Worm (Caenorhabditis elegans) whole organism, L1 larva: ENCODE measurements around the gene tbx-34.

Experiments
- C04F5.9 ChIP-seq: sonication (generic microtip); optimal IDR thresholded peaks from 2 replicates; lab custom pipeline; 2016; ENCODE audit warnings: missing genetic modification characterization, missing compliant biosample characterization
- C16A3.4 ChIP-seq: fragments of 150-350 bp; optimal IDR thresholded peaks from 2 replicates; lab custom pipeline; 2014; ENCODE audit warnings: missing biosample characterization, missing genetic modification characterization
- C34B4.2 ChIP-seq: sonication (generic microtip); optimal IDR thresholded peaks from 2 replicates; lab custom pipeline; 2017; ENCODE audit warnings: mild to moderate bottlenecking, missing genetic modification characterization, missing compliant biosample characterization
- Y116A8C.19 ChIP-seq: sonication (generic microtip); optimal IDR thresholded peaks from 2 replicates; lab custom pipeline; 2016; ENCODE audit warnings: missing compliant biosample characterization, missing genetic modification characterization, borderline replicate concordance
- alr-1 ChIP-seq: fragments of 200-800 bp; sonication (Bioruptor generic); optimal IDR thresholded peaks from 2 replicates; lab custom pipeline; 2018; ENCODE audit warnings: borderline replicate concordance, mild to moderate bottlenecking, missing genetic modification characterization, missing compliant biosample characterization
- ama-1 ChIP-seq: fragments of 150-350 bp; optimal IDR thresholded peaks from 2 replicates; lab custom pipeline; 2014
- blmp-1 ChIP-seq: fragments of 150-350 bp; optimal IDR thresholded peaks from 2 replicates; lab custom pipeline; 2014; ENCODE audit warnings: missing biosample characterization, missing genetic modification characterization
- ceh-63 ChIP-seq: fragments of 200-800 bp; sonication (Bioruptor generic); optimal IDR thresholded peaks from 2 replicates; lab custom pipeline; 2018; ENCODE audit warnings: mild to moderate bottlenecking, missing genetic modification characterization, missing compliant biosample characterization
- ceh-82 ChIP-seq, 3 experiments: fragments of 150-350 bp in 1 of 3; sonication (generic microtip) in 2 of 3; optimal IDR thresholded peaks; 2 replicates each; lab custom pipeline; 2014 to 2017; ENCODE audit warnings: missing biosample characterization in 3 of 3, missing genetic modification characterization in 3 of 3
- ceh-88 ChIP-seq: fragments of 200-800 bp; sonication (Bioruptor generic); IDR thresholded peaks from 2 replicates; pipeline ENCODE4 v1.3.6; 2022; ENCODE audit warnings: missing genetic modification characterization, missing compliant biosample characterization
- ceh-90 ChIP-seq: sonication (generic microtip); optimal IDR thresholded peaks from 2 replicates; lab custom pipeline; 2016; ENCODE audit warnings: missing genetic modification characterization, missing compliant biosample characterization
- ces-1 ChIP-seq: fragments of 150-350 bp; optimal IDR thresholded peaks from 2 replicates; lab custom pipeline; 2014; ENCODE audit warnings: missing biosample characterization, missing genetic modification reagents, missing genetic modification characterization
- dsc-1 ChIP-seq: sonication (generic microtip); optimal IDR thresholded peaks from 2 replicates; lab custom pipeline; 2016; ENCODE audit warnings: mild to moderate bottlenecking, missing genetic modification characterization, missing compliant biosample characterization
- efl-1 ChIP-seq, 4 experiments: fragments of 150-350 bp; optimal IDR thresholded peaks in 3 of 4; peaks in 1 of 4; 1 replicate in 1 of 4; 2 replicates in 3 of 4; lab custom pipeline; 2014; ENCODE audit warnings: missing biosample characterization in 2 of 4, missing genetic modification characterization in 2 of 4, missing genetic modification reagents in 2 of 4
- efl-3 ChIP-seq: fragments of 200-800 bp; sonication (Bioruptor generic); optimal IDR thresholded peaks from 2 replicates; lab custom pipeline; 2018; ENCODE audit warnings: mild to moderate bottlenecking, missing genetic modification characterization, missing compliant biosample characterization
- elt-3 ChIP-seq, 6 experiments: fragments of 150-350 bp in 1 of 6; sonication (generic microtip); optimal IDR thresholded peaks; 2 replicates each; lab custom pipeline; 2017 to 2018; ENCODE audit warnings: missing biosample characterization in 6 of 6, missing genetic modification characterization in 6 of 6, inconsistent platforms in 1 of 6
- ets-5 ChIP-seq: fragments of 200-800 bp; sonication (Bioruptor generic); IDR thresholded peaks from 2 replicates; pipeline ENCODE4 v1.3.6; 2022; ENCODE audit warnings: missing genetic modification characterization, missing compliant biosample characterization
- grh-1 ChIP-seq: fragments of 200-800 bp; sonication (Bioruptor generic); IDR thresholded peaks from 2 replicates; pipeline ENCODE4 v1.3.6; 2022; ENCODE audit warnings: missing genetic modification reagents, missing genetic modification characterization, missing compliant biosample characterization
- hlh-4 ChIP-seq: sonication (generic microtip); optimal IDR thresholded peaks from 2 replicates; lab custom pipeline; 2016; ENCODE audit warnings: mild to moderate bottlenecking, missing genetic modification characterization, missing compliant biosample characterization
- hpl-2 ChIP-seq: fragments of 150-350 bp; optimal IDR thresholded peaks from 2 replicates; lab custom pipeline; 2014; ENCODE audit warnings: missing biosample characterization, missing genetic modification reagents, missing genetic modification characterization
- irx-1 ChIP-seq: sonication (generic microtip); optimal IDR thresholded peaks from 2 replicates; lab custom pipeline; 2016; ENCODE audit warnings: missing genetic modification characterization, missing compliant biosample characterization
- isw-1 ChIP-seq: fragments of 200-800 bp; sonication (Bioruptor generic); IDR thresholded peaks from 2 replicates; pipeline ENCODE4 v1.3.6; 2022; ENCODE audit warnings: missing genetic modification characterization, missing compliant biosample characterization
- jun-1 ChIP-seq: fragments of 150-350 bp; optimal IDR thresholded peaks from 2 replicates; lab custom pipeline; 2014; ENCODE audit warnings: missing biosample characterization, missing genetic modification reagents, missing genetic modification characterization
- lin-13 ChIP-seq: fragments of 150-350 bp; optimal IDR thresholded peaks from 2 replicates; lab custom pipeline; 2014; ENCODE audit warnings: missing biosample characterization, missing genetic modification reagents, missing genetic modification characterization
- lin-14 ChIP-seq: fragments of 200-800 bp; sonication (Bioruptor generic); optimal IDR thresholded peaks from 2 replicates; lab custom pipeline; 2018; ENCODE audit warnings: mild to moderate bottlenecking, missing genetic modification characterization, moderate library complexity, missing compliant biosample characterization
- lin-15B ChIP-seq: fragments of 150-350 bp; sonication (generic microtip); optimal IDR thresholded peaks from 3 replicates; lab custom pipeline; 2014; ENCODE audit warnings: missing biosample characterization, missing genetic modification characterization
- lin-39 ChIP-seq: fragments of 150-350 bp; optimal IDR thresholded peaks from 2 replicates; lab custom pipeline; 2014; ENCODE audit warnings: missing biosample characterization, missing genetic modification reagents, missing genetic modification characterization
- lsy-2 ChIP-seq, 2 experiments: fragments of 150-350 bp; optimal IDR thresholded peaks; 2 replicates each; lab custom pipeline; 2014; ENCODE audit warnings: missing biosample characterization in 2 of 2, missing genetic modification characterization in 2 of 2
- mab-9 ChIP-seq: fragments of 200-800 bp; sonication (Bioruptor generic); IDR thresholded peaks from 2 replicates; pipeline ENCODE4 v1.3.6; 2022; ENCODE audit warnings: missing genetic modification reagents, missing genetic modification characterization, missing compliant biosample characterization
- nhr-12 ChIP-seq: sonication (generic microtip); optimal IDR thresholded peaks from 2 replicates; lab custom pipeline; 2017; ENCODE audit warnings: missing biosample characterization, missing genetic modification characterization
- nhr-19 ChIP-seq: fragments of 200-800 bp; sonication (Bioruptor generic); conservative IDR thresholded peaks from 2 replicates; pipeline ENCODE4 v1.3.6; 2022; ENCODE audit warnings: missing genetic modification characterization, missing compliant biosample characterization
- nhr-20 ChIP-seq: sonication (generic microtip); optimal IDR thresholded peaks from 2 replicates; lab custom pipeline; 2016; ENCODE audit warnings: mild to moderate bottlenecking, missing genetic modification characterization, missing compliant biosample characterization
- nhr-28 ChIP-seq: fragments of 150-350 bp; optimal IDR thresholded peaks from 2 replicates; lab custom pipeline; 2014; ENCODE audit warnings: missing biosample characterization, missing genetic modification characterization
- nhr-47 ChIP-seq: sonication (generic microtip); optimal IDR thresholded peaks from 2 replicates; lab custom pipeline; 2016; ENCODE audit warnings: mild to moderate bottlenecking, missing genetic modification characterization, moderate library complexity, missing compliant biosample characterization
- nhr-84 ChIP-seq: sonication (generic microtip); optimal IDR thresholded peaks from 2 replicates; lab custom pipeline; 2017; ENCODE audit warnings: missing biosample characterization, missing genetic modification characterization
- nhr-85 ChIP-seq: sonication (generic microtip); peaks from one replicate; lab custom pipeline; 2016; ENCODE audit warnings: missing genetic modification characterization, inconsistent platforms, missing compliant biosample characterization
- nhr-90 ChIP-seq: sonication (generic microtip); optimal IDR thresholded peaks from 2 replicates; lab custom pipeline; 2016; ENCODE audit warnings: mild to moderate bottlenecking, missing genetic modification characterization, missing compliant biosample characterization; ENCODE audit not compliant: poor library complexity
- pag-3 ChIP-seq: sonication (generic microtip); optimal IDR thresholded peaks from 2 replicates; lab custom pipeline; 2017; ENCODE audit warnings: missing genetic modification characterization, mild to moderate bottlenecking, missing compliant biosample characterization, antibody characterized with exemption, borderline replicate concordance; ENCODE audit not compliant: insufficient read depth
- pax-3 ChIP-seq: fragments of 200-800 bp; sonication (Bioruptor generic); optimal IDR thresholded peaks from 2 replicates; lab custom pipeline; 2018; ENCODE audit warnings: mild to moderate bottlenecking, missing genetic modification characterization, moderate library complexity, missing compliant biosample characterization
- pqm-1 ChIP-seq: sonication (generic microtip); optimal IDR thresholded peaks from 3 replicates; lab custom pipeline; 2017; ENCODE audit warnings: missing biosample characterization, missing genetic modification characterization
- snu-23 ChIP-seq: sonication (generic microtip); optimal IDR thresholded peaks from 2 replicates; lab custom pipeline; 2016; ENCODE audit warnings: missing genetic modification characterization, missing compliant biosample characterization
- sox-4 ChIP-seq: sonication (generic microtip); optimal IDR thresholded peaks from 2 replicates; lab custom pipeline; 2016; ENCODE audit warnings: missing genetic modification characterization, missing compliant biosample characterization
- sup-37 ChIP-seq: fragments of 200-800 bp; sonication (Bioruptor generic); optimal IDR thresholded peaks from 2 replicates; lab custom pipeline; 2018; ENCODE audit warnings: mild to moderate bottlenecking, missing genetic modification characterization, missing compliant biosample characterization
- swsn-7 ChIP-seq: sonication (generic microtip); optimal IDR thresholded peaks from 2 replicates; lab custom pipeline; 2016; ENCODE audit warnings: missing genetic modification characterization, missing compliant biosample characterization
- tbx-2 ChIP-seq: sonication (generic microtip); optimal IDR thresholded peaks from 2 replicates; lab custom pipeline; 2016; ENCODE audit warnings: missing genetic modification characterization, missing compliant biosample characterization
- unc-130 ChIP-seq: fragments of 150-350 bp; optimal IDR thresholded peaks from 2 replicates; lab custom pipeline; 2017; ENCODE audit warnings: missing biosample characterization, missing genetic modification characterization, inconsistent platforms
- unc-98 ChIP-seq: fragments of 200-800 bp; sonication (Bioruptor generic); IDR thresholded peaks from 2 replicates; pipeline ENCODE4 v1.3.6; 2022; ENCODE audit warnings: missing genetic modification characterization, missing compliant biosample characterization
- zag-1 ChIP-seq: fragments of 150-350 bp; optimal IDR thresholded peaks from 2 replicates; lab custom pipeline; 2014; ENCODE audit warnings: missing biosample characterization, missing genetic modification characterization
- zip-4 ChIP-seq: fragments of 200-800 bp; sonication (Bioruptor generic); optimal IDR thresholded peaks from 2 replicates; lab custom pipeline; 2018; ENCODE audit warnings: mild to moderate bottlenecking, missing genetic modification characterization, moderate library complexity, missing compliant biosample characterization
- ztf-11 ChIP-seq, 2 experiments: sonication (generic microtip); optimal IDR thresholded peaks; 2 replicates each; lab custom pipeline; 2016 to 2017; ENCODE audit warnings: missing genetic modification characterization in 2 of 2, missing biosample characterization in 1 of 2, missing compliant biosample characterization in 1 of 2

The tbx-34 gene

DNA sequence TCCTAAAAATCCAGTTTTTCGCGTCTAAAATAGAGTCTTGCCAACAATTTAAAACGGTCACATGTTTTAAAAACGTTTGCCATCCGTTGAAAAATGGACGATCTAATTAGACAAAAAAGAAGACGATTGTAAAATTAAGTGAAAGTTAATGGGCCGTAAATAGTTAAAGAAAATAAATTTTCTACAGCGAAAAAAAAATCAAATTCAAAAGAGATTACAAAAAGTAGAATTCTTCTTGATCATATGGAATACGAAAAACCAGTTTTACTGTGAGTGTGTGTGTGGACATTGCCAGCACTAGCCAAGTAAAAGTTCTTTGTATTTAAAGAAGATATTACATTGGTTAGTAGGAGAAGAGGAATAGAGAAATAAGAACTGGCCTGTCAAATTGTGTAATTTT is 44.0 kb upstream of the tbx-34 start (continued):
- no peak for TF ChIP-seq alr-1 (tag; lab: Kevin White, UChicago)
- no peak for TF ChIP-seq pax-3 (tag; lab: Kevin White, UChicago)
- TF ChIP-seq efl-3 (GFP tag; lab: Kevin White, UChicago), result no peak
- TF ChIP-seq ama-1, result no peak
- no peak for TF ChIP-seq nhr-12 (tag; lab: Kevin White, UChicago)
- TF ChIP-seq blmp-1 (tag; lab: Kevin White, UChicago), result peak; percentile 69
- no peak for TF ChIP-seq zag-1 (tag; lab: Kevin White, UChicago)
- no peak for TF ChIP-seq swsn-7
- TF ChIP-seq ceh-90, result no peak
- no peak for TF ChIP-seq unc-98 (GFP tag; lab: Robert Waterston, UW)
- no peak for TF ChIP-seq dsc-1 (tag; lab: Kevin White, UChicago)
- peak; percentile 75 for TF ChIP-seq grh-1
- TF ChIP-seq ceh-63 (GFP tag; lab: Kevin White, UChicago), result no peak
- TF ChIP-seq irx-1 (tag; lab: Kevin White, UChicago), result no peak
- peak in 2 of 6 experiments; percentile 30 to 41 for TF ChIP-seq elt-3 (tag; optimal IDR thresholded peaks at IDR 0.05; lab: Kevin White, UChicago)
- TF ChIP-seq hpl-2, result no peak
- no peak for TF ChIP-seq C04F5.9 (tag; lab: Kevin White, UChicago)
- no peak for TF ChIP-seq isw-1 (GFP tag; lab: Robert Waterston, UW)
- TF ChIP-seq ceh-82 (tag; optimal IDR thresholded peaks at IDR 0.05; lab: Kevin White, UChicago), result no peak
- TF ChIP-seq tbx-2 (tag; lab: Kevin White, UChicago), result no peak
- no peak for TF ChIP-seq jun-1
- no peak for TF ChIP-seq efl-1 (optimal IDR thresholded peaks at IDR 0.05; lab: Kevin White, UChicago)
- TF ChIP-seq efl-1 (GFP tag; optimal IDR thresholded peaks at IDR 0.05 in 1 of 2; lab: Kevin White, UChicago), result peak in 1 of 2 experiments; percentile 78
- TF ChIP-seq sox-4 (tag; lab: Kevin White, UChicago), result no peak
- TF ChIP-seq ces-1 (GFP tag; lab: Kevin White, UChicago), result no peak
- TF ChIP-seq pqm-1 (tag; lab: Kevin White, UChicago), result no peak
- no peak for TF ChIP-seq mab-9
- no peak for TF ChIP-seq nhr-28 (tag; lab: Kevin White, UChicago)
- no peak for TF ChIP-seq zip-4 (GFP tag; lab: Kevin White, UChicago)
- TF ChIP-seq nhr-84 (tag; lab: Kevin White, UChicago), result no peak
- TF ChIP-seq nhr-20 (tag; lab: Kevin White, UChicago), result peak; percentile 85
- TF ChIP-seq lin-13, result no peak
- no peak for TF ChIP-seq ztf-11 (tag; optimal IDR thresholded peaks at IDR 0.05; lab: Kevin White, UChicago)
- no peak for TF ChIP-seq ceh-88 (GFP tag; lab: Robert Waterston, UW)
- no peak for TF ChIP-seq ets-5
- TF ChIP-seq pag-3, result peak; percentile 45

DNA sequence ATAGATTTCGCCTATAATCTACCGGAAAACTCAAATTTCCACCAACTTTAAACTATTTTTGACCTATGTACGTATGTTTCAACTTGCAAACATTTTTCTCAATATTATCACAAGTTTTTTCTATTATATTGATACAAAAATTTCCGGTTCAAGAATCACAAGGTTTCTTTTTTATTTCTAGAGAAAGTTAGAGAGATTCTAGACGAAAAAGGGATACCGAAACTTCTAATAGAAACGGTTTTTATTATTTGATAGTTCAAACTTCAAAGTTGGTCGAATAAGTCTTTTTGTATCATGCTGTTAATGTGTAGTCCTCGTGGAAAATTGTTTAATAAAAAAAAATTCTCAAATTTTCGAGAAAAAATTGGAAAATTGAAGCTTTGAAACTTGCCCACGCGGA is 37.0 kb upstream of the tbx-34 start:
- no peak for TF ChIP-seq ceh-82 (tag; optimal IDR thresholded peaks at IDR 0.05; lab: Kevin White, UChicago)
- TF ChIP-seq nhr-85 (tag; lab: Kevin White, UChicago), result peak; percentile 97
- no peak for TF ChIP-seq ama-1
- TF ChIP-seq C34B4.2 (tag; lab: Kevin White, UChicago), result no peak
- TF ChIP-seq nhr-84 (tag; lab: Kevin White, UChicago), result no peak
- no peak for TF ChIP-seq hlh-4 (tag; lab: Kevin White, UChicago)
- peak; percentile 18 to 38 for TF ChIP-seq lsy-2 (tag; optimal IDR thresholded peaks at IDR 0.05; lab: Kevin White, UChicago)
- TF ChIP-seq unc-130 (tag; lab: Kevin White, UChicago), result no peak
- peak; percentile 24 for TF ChIP-seq tbx-2 (tag; lab: Kevin White, UChicago)
- TF ChIP-seq ceh-88 (GFP tag; lab: Robert Waterston, UW), result no peak
- TF ChIP-seq nhr-19 (GFP tag; lab: Robert Waterston, UW), result peak; percentile 23
- TF ChIP-seq lin-15B (tag; lab: Kevin White, UChicago), result no peak
- no peak for TF ChIP-seq nhr-47 (tag; lab: Kevin White, UChicago)
- no peak for TF ChIP-seq zip-4 (GFP tag; lab: Kevin White, UChicago)
- no peak for TF ChIP-seq sup-37 (GFP tag; lab: Kevin White, UChicago)
- TF ChIP-seq sox-4 (tag; lab: Kevin White, UChicago), result no peak
- TF ChIP-seq lin-14 (GFP tag; lab: Kevin White, UChicago), result peak; percentile 71
- TF ChIP-seq lin-13, result no peak
- peak; percentile 34 for TF ChIP-seq snu-23 (GFP tag; lab: Kevin White, UChicago)
- peak; percentile 80 for TF ChIP-seq blmp-1 (tag; lab: Kevin White, UChicago)
- no peak for TF ChIP-seq nhr-12 (tag; lab: Kevin White, UChicago)
- no peak for TF ChIP-seq efl-1 (optimal IDR thresholded peaks at IDR 0.05; lab: Kevin White, UChicago)
- peak in 1 of 2 experiments; percentile 89 for TF ChIP-seq efl-1 (GFP tag; optimal IDR thresholded peaks at IDR 0.05 in 1 of 2; lab: Kevin White, UChicago)
- no peak for TF ChIP-seq C16A3.4 (tag; lab: Kevin White, UChicago)
- TF ChIP-seq lin-39 (tag; lab: Kevin White, UChicago), result no peak
- TF ChIP-seq Y116A8C.19 (tag; lab: Kevin White, UChicago), result no peak
- peak; percentile 52; the same call in 1 of the 2 replicates for TF ChIP-seq grh-1
- no peak for TF ChIP-seq irx-1 (tag; lab: Kevin White, UChicago)
- peak; percentile 3 for TF ChIP-seq nhr-90 (tag; lab: Kevin White, UChicago)
- TF ChIP-seq alr-1 (tag; lab: Kevin White, UChicago), result no peak
